Worm (Caenorhabditis elegans) whole organism, mixed stage, embryonic: Measurements from ENCODE around the gene rpn-2.

ENCODE experiments used
- ces-1 ChIP-seq: fragments of 150-350 bp; optimal IDR thresholded peaks from 2 replicates; lab custom pipeline; 2014; ENCODE audit warnings: missing biosample characterization, missing genetic modification reagents, missing genetic modification characterization
- elt-3 ChIP-seq: fragments of 150-350 bp; optimal IDR thresholded peaks from 2 replicates; lab custom pipeline; 2014; ENCODE audit warnings: missing biosample characterization, missing genetic modification characterization
- nhr-237 ChIP-seq: fragments of 150-350 bp; optimal IDR thresholded peaks from 2 replicates; lab custom pipeline; 2014; ENCODE audit warnings: missing biosample characterization, missing genetic modification characterization
- nhr-76 ChIP-seq: sonication (generic microtip); optimal IDR thresholded peaks from 2 replicates; lab custom pipeline; 2017; ENCODE audit warnings: missing biosample characterization, missing genetic modification characterization
- ztf-11 ChIP-seq: fragments of 150-350 bp; optimal IDR thresholded peaks from 2 replicates; lab custom pipeline; 2014; ENCODE audit warnings: missing biosample characterization, missing genetic modification characterization

DNA sequence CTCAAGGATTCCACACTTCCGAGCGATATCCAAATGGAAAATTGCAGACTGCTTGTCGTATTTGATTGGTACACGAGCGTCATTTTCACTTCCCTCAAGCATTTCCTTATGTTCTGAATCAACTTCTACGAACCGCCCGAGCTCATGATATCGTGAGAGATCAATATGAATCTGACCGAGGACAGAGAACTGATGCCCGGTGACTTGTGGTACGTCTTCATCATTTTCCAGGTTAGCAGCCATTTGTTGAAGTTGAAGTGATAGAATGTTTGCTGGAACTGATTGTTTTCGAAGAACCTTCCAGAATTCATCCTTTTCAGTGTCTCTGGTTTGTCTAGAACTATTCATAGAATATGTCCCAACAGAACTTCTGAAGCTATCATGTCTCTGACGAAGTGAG, 32.4 kb upstream of the rpn-2 start:
- TF ChIP-seq ces-1 (GFP tag; lab: Kevin White, UChicago), result no peak
- no peak for TF ChIP-seq nhr-76 (tag; lab: Kevin White, UChicago)
- TF ChIP-seq ztf-11 (tag; lab: Kevin White, UChicago), result no peak
- TF ChIP-seq nhr-237 (tag; lab: Kevin White, UChicago), result no peak
- no peak for TF ChIP-seq elt-3 (tag; lab: Kevin White, UChicago)
